Fruit fly (Drosophila melanogaster) whole organism, prepupa: ENCODE results near the gene CG1233.

ENCODE experiments used
- CG11762 ChIP-seq: fragments of 200-800 bp; sonication (Bioruptor generic); optimal IDR thresholded peaks from 3 replicates; lab custom pipeline; 2016; ENCODE audit warnings: missing biosample characterization, missing genetic modification characterization; ENCODE audit not compliant: insufficient read depth
- CG11902 ChIP-seq: fragments of 200-800 bp; sonication (Bioruptor generic); optimal IDR thresholded peaks from 3 replicates; lab custom pipeline; 2016; ENCODE audit warnings: missing biosample characterization, missing genetic modification characterization
- CG15336 ChIP-seq: fragments of 200-800 bp; sonication (Bioruptor generic); IDR thresholded peaks from 2 replicates; pipeline ENCODE4 v1.3.6; 2022; ENCODE audit warnings: missing biosample characterization, missing genetic modification characterization
- CG1621 ChIP-seq: fragments of 200-800 bp; sonication (Bioruptor generic); optimal IDR thresholded peaks from 3 replicates; lab custom pipeline; 2018; ENCODE audit warnings: missing biosample characterization, mild to moderate bottlenecking, missing genetic modification characterization
- CG16779 ChIP-seq: fragments of 200-800 bp; sonication (Bioruptor generic); optimal IDR thresholded peaks from 3 replicates; lab custom pipeline; 2017; ENCODE audit warnings: missing biosample characterization, mild to moderate bottlenecking, missing genetic modification characterization
- CG32006 ChIP-seq: fragments of 200-800 bp; sonication (Bioruptor generic); optimal IDR thresholded peaks from 3 replicates; lab custom pipeline; 2017; ENCODE audit warnings: missing biosample characterization, mild to moderate bottlenecking, missing genetic modification characterization
- CG34406 ChIP-seq: fragments of 200-800 bp; sonication (Bioruptor generic); optimal IDR thresholded peaks from 3 replicates; lab custom pipeline; 2016; ENCODE audit warnings: missing biosample characterization, missing genetic modification characterization
- CG3919 ChIP-seq: fragments of 200-800 bp; sonication (Bioruptor generic); optimal IDR thresholded peaks from 3 replicates; lab custom pipeline; 2016; ENCODE audit warnings: missing biosample characterization, missing genetic modification characterization
- CG4318 ChIP-seq: fragments of 200-800 bp; sonication (Bioruptor generic); optimal IDR thresholded peaks from 3 replicates; lab custom pipeline; 2017; ENCODE audit warnings: missing biosample characterization, mild to moderate bottlenecking, missing genetic modification characterization
- CG6163 ChIP-seq: fragments of 200-800 bp; sonication (Bioruptor generic); IDR thresholded peaks from 3 replicates; pipeline ENCODE4 v1.3.6; 2022; ENCODE audit warnings: missing biosample characterization, missing genetic modification characterization
- CG6276 ChIP-seq: fragments of 200-800 bp; sonication (Bioruptor generic); optimal IDR thresholded peaks from 2 replicates; lab custom pipeline; 2017; ENCODE audit warnings: missing biosample characterization, mild to moderate bottlenecking, missing genetic modification characterization
- CG6792 ChIP-seq: fragments of 200-800 bp; sonication (Bioruptor generic); optimal IDR thresholded peaks from 3 replicates; lab custom pipeline; 2016; ENCODE audit warnings: missing biosample characterization, missing genetic modification characterization
- CG8632 ChIP-seq: fragments of 200-800 bp; sonication (Bioruptor generic); optimal IDR thresholded peaks from 3 replicates; lab custom pipeline; 2016; ENCODE audit warnings: missing biosample characterization, missing genetic modification characterization
- CG9139 ChIP-seq: fragments of 200-800 bp; sonication (Bioruptor generic); optimal IDR thresholded peaks from 3 replicates; lab custom pipeline; 2017; ENCODE audit warnings: missing biosample characterization, mild to moderate bottlenecking, missing genetic modification characterization
- Eip75B ChIP-seq: fragments of 200-800 bp; sonication (Bioruptor generic); optimal IDR thresholded peaks from 3 replicates; lab custom pipeline; 2016; ENCODE audit warnings: missing biosample characterization, missing genetic modification characterization
- Eip78C ChIP-seq: fragments of 200-800 bp; sonication (Bioruptor generic); peaks from one replicate; lab custom pipeline; 2016; ENCODE audit warnings: missing biosample characterization, missing genetic modification characterization
- Eip93F ChIP-seq: fragments of 200-800 bp; sonication (Bioruptor generic); optimal IDR thresholded peaks from 2 replicates; lab custom pipeline; 2016; ENCODE audit warnings: missing biosample characterization, mild to moderate bottlenecking, missing genetic modification characterization
- Hr38 ChIP-seq: sonication (Bioruptor generic); optimal IDR thresholded peaks from 2 replicates; lab custom pipeline; 2016; ENCODE audit warnings: missing biosample characterization, missing genetic modification characterization
- Hr39 ChIP-seq: fragments of 200-800 bp; sonication (Bioruptor generic); optimal IDR thresholded peaks from 2 replicates; lab custom pipeline; 2016; ENCODE audit warnings: missing biosample characterization, missing genetic modification characterization
- Hr4 ChIP-seq: fragments of 200-800 bp; sonication (Bioruptor generic); optimal IDR thresholded peaks from 3 replicates; lab custom pipeline; 2016; ENCODE audit warnings: missing biosample characterization, missing genetic modification characterization
- Lpt ChIP-seq: fragments of 200-800 bp; sonication (Bioruptor generic); optimal IDR thresholded peaks from 3 replicates; lab custom pipeline; 2016; ENCODE audit warnings: missing biosample characterization, missing genetic modification characterization
- Met ChIP-seq: fragments of 200-800 bp; sonication (Bioruptor generic); optimal IDR thresholded peaks from 3 replicates; lab custom pipeline; 2016; ENCODE audit warnings: missing biosample characterization, missing genetic modification characterization
- Sox14 ChIP-seq: fragments of 200-800 bp; sonication (Bioruptor generic); optimal IDR thresholded peaks from 3 replicates; lab custom pipeline; 2016; ENCODE audit warnings: missing biosample characterization, missing genetic modification characterization
- Sox15 ChIP-seq: fragments of 200-800 bp; sonication (Bioruptor generic); optimal IDR thresholded peaks from 3 replicates; lab custom pipeline; 2016; ENCODE audit warnings: missing biosample characterization, missing genetic modification characterization
- achi ChIP-seq: fragments of 200-800 bp; sonication (Bioruptor generic); optimal IDR thresholded peaks from 3 replicates; lab custom pipeline; 2016; ENCODE audit warnings: missing biosample characterization, missing genetic modification characterization
- acj6 ChIP-seq: fragments of 200-800 bp; sonication (Bioruptor generic); optimal IDR thresholded peaks from 3 replicates; lab custom pipeline; 2016; ENCODE audit warnings: missing biosample characterization, missing genetic modification characterization
- cyc ChIP-seq: fragments of 200-800 bp; sonication (Bioruptor generic); optimal IDR thresholded peaks from 3 replicates; lab custom pipeline; 2016; ENCODE audit warnings: missing biosample characterization, missing genetic modification characterization
- dac ChIP-seq: fragments of 200-800 bp; sonication (Bioruptor generic); optimal IDR thresholded peaks from 2 replicates; lab custom pipeline; 2017; ENCODE audit warnings: missing biosample characterization, mild to moderate bottlenecking, missing genetic modification characterization
- eg ChIP-seq: fragments of 200-800 bp; sonication (Bioruptor generic); IDR thresholded peaks from 3 replicates; pipeline ENCODE4 v1.3.6; 2022; ENCODE audit warnings: missing biosample characterization, missing genetic modification characterization
- fkh ChIP-seq: fragments of 200-800 bp; sonication (Bioruptor generic); optimal IDR thresholded peaks from 3 replicates; lab custom pipeline; 2017; ENCODE audit warnings: missing biosample characterization, mild to moderate bottlenecking, missing genetic modification characterization, moderate library complexity
- net ChIP-seq: fragments of 200-800 bp; sonication (Bioruptor generic); optimal IDR thresholded peaks from 3 replicates; lab custom pipeline; 2016; ENCODE audit warnings: missing biosample characterization, missing genetic modification characterization
- pdm3 ChIP-seq: fragments of 200-800 bp; sonication (Bioruptor generic); optimal IDR thresholded peaks from 3 replicates; lab custom pipeline; 2016; ENCODE audit warnings: missing biosample characterization, missing genetic modification characterization
- salr ChIP-seq, 2 experiments: fragments of 200-800 bp; sonication (Bioruptor generic); optimal IDR thresholded peaks; 3 replicates each; lab custom pipeline; 2016 to 2018; ENCODE audit warnings: missing biosample characterization in 2 of 2, missing genetic modification characterization in 2 of 2, mild to moderate bottlenecking in 1 of 2
- spab ChIP-seq: fragments of 200-800 bp; sonication (Bioruptor generic); optimal IDR thresholded peaks from 2 replicates; lab custom pipeline; 2017; ENCODE audit warnings: missing biosample characterization, mild to moderate bottlenecking, missing genetic modification characterization, missing genetic modification reagents
- ss ChIP-seq, 2 experiments: fragments of 200-800 bp; sonication (Bioruptor generic); optimal IDR thresholded peaks; 2 replicates in 1 of 2; 3 replicates in 1 of 2; lab custom pipeline; 2017 to 2018; ENCODE audit warnings: mild to moderate bottlenecking in 2 of 2, missing biosample characterization in 2 of 2, missing genetic modification characterization in 2 of 2, moderate library complexity in 1 of 2
- topi ChIP-seq: fragments of 200-800 bp; sonication (Bioruptor generic); optimal IDR thresholded peaks from 3 replicates; lab custom pipeline; 2016; ENCODE audit warnings: missing biosample characterization, missing genetic modification characterization
- vri ChIP-seq: fragments of 200-800 bp; sonication (Bioruptor generic); optimal IDR thresholded peaks from 3 replicates; lab custom pipeline; 2016; ENCODE audit warnings: missing biosample characterization, mild to moderate bottlenecking, missing genetic modification characterization

The CG1233 gene

dm6 chr3L:340569-340968 is 20.7 kb upstream of the CG1233 start:
- no peak for TF ChIP-seq achi
- TF ChIP-seq, all 60 proteins: peak for 0

dm6 chr3L:341052-341852 is 20.0 kb upstream of the CG1233 start:
- TF ChIP-seq CG6163 (GFP tag; lab: Robert Waterston, UW) (peak; percentile 52; the same call in 2 of the 3 replicates), CG4318 (GFP tag; lab: Kevin White, UChicago) (no peak), ss (GFP tag; optimal IDR thresholded peaks at IDR 0.05; lab: Kevin White, UChicago) (peak in 1 of 2 experiments; percentile 10), CG6276 (GFP tag; lab: Kevin White, UChicago) (no peak), Sox14 (GFP tag; lab: Kevin White, UChicago) (no peak), Eip78C (GFP tag; lab: Kevin White, UChicago) (peak; percentile 27), CG15336 (GFP tag; lab: Robert Waterston, UW) (peak; percentile 19; the same call in 1 of the 2 replicates)
- TF ChIP-seq, all 60 proteins: peak for 4

- TF ChIP-seq Sox15 (GFP tag; lab: Kevin White, UChicago) (no peak), CG6792 (GFP tag; lab: Kevin White, UChicago) (no peak), CG8632 (no peak), CG6163 (GFP tag; lab: Robert Waterston, UW) (no peak), spab (GFP tag; lab: Kevin White, UChicago) (no peak)
Observed at dm6 chr3L:342839-343238, 18.4 kb upstream of the CG1233 start, which contains the start of gene mthl10. TSS of gene mthl10 (minus strand) at chr3L:342915.

- TF ChIP-seq fkh (GFP tag; lab: Kevin White, UChicago) (no peak), Eip78C (GFP tag; lab: Kevin White, UChicago) (peak; percentile 62), CG16779 (tag; lab: Kevin White, UChicago) (no peak)
- TF ChIP-seq, all 60 proteins: peak for 1
Observed at dm6 chr3L:343316-343715, 18.0 kb upstream of the CG1233 start.

dm6 chr3L:346656-347640 is 14.3 kb upstream of the CG1233 start, which contains the start of gene mth:
TSS of gene mth (minus strand) at chr3L:346957.
- TF ChIP-seq CG15336 (GFP tag; lab: Robert Waterston, UW) (peak; percentile 39; the same call in 1 of the 2 replicates), CG34406 (GFP tag; lab: Kevin White, UChicago) (no peak), CG11762 (GFP tag; lab: Kevin White, UChicago) (no peak), CG9139 (GFP tag; lab: Kevin White, UChicago) (peak; percentile 29), salr (GFP tag; optimal IDR thresholded peaks at IDR 0.05; lab: Kevin White, UChicago) (no peak), Met (GFP tag; lab: Kevin White, UChicago) (peak; percentile 44), CG3919 (GFP tag; lab: Kevin White, UChicago) (peak; percentile 38), cyc (GFP tag; lab: Kevin White, UChicago) (peak; percentile 62), CG1621 (tag; lab: Kevin White, UChicago) (no peak), CG16779 (tag; lab: Kevin White, UChicago) (peak; percentile 22), Eip93F (GFP tag; lab: Kevin White, UChicago) (no peak), eg (GFP tag; lab: Robert Waterston, UW) (peak; percentile 16), CG4318 (GFP tag; lab: Kevin White, UChicago) (no peak), net (peak; percentile 28), Hr38 (GFP tag; lab: Kevin White, UChicago) (no peak), acj6 (GFP tag; lab: Kevin White, UChicago) (peak; percentile 45), topi (peak; percentile 45), spab (GFP tag; lab: Kevin White, UChicago) (no peak), Hr39 (GFP tag; lab: Kevin White, UChicago) (peak; percentile 74), dac (GFP tag; lab: Kevin White, UChicago) (no peak), Eip75B (GFP tag; lab: Kevin White, UChicago) (no peak), CG6163 (GFP tag; lab: Robert Waterston, UW) (peak; percentile 33; the same call in 2 of the 3 replicates), Sox14 (GFP tag; lab: Kevin White, UChicago) (peak; percentile 66), ss (GFP tag; optimal IDR thresholded peaks at IDR 0.05; lab: Kevin White, UChicago) (peak; percentile 18 to 41), CG32006 (peak; percentile 39), pdm3 (GFP tag; lab: Kevin White, UChicago) (peak; percentile 57), Eip78C (GFP tag; lab: Kevin White, UChicago) (peak; percentile 53), CG11902 (GFP tag; lab: Kevin White, UChicago) (no peak), Lpt (GFP tag; lab: Kevin White, UChicago) (no peak), fkh (GFP tag; lab: Kevin White, UChicago) (peak; percentile 52), vri (GFP tag; lab: Kevin White, UChicago) (peak; percentile 29), Hr4 (GFP tag; lab: Kevin White, UChicago) (peak; percentile 31)
